Fruit fly (Drosophila melanogaster) whole organism, adult: ENCODE measurements around the gene CG34284.

Source experiments
- CG12768 ChIP-seq: fragments of 200-800 bp; sonication (Bioruptor generic); optimal IDR thresholded peaks from 2 replicates; lab custom pipeline; 2017; ENCODE audit warnings: missing biosample characterization, missing genetic modification characterization, mild to moderate bottlenecking, moderate library complexity, missing genetic modification reagents
- CG14711 ChIP-seq: fragments of 200-800 bp; sonication (Bioruptor generic); optimal IDR thresholded peaks from 2 replicates; lab custom pipeline; 2018; ENCODE audit warnings: missing biosample characterization, mild to moderate bottlenecking, missing genetic modification characterization, moderate library complexity
- CG33017 ChIP-seq: fragments of 200-800 bp; sonication (Bioruptor generic); optimal IDR thresholded peaks from 2 replicates; lab custom pipeline; 2018; ENCODE audit warnings: missing biosample characterization, mild to moderate bottlenecking, missing genetic modification characterization, moderate library complexity
- Clk ChIP-seq: fragments of 200-800 bp; sonication (Bioruptor generic); optimal IDR thresholded peaks from 2 replicates; lab custom pipeline; 2017; ENCODE audit warnings: missing biosample characterization, missing genetic modification characterization
- Hr96 ChIP-seq: fragments of 200-800 bp; sonication (Bioruptor generic); optimal IDR thresholded peaks from 2 replicates; lab custom pipeline; 2016; ENCODE audit warnings: missing biosample characterization, missing genetic modification characterization
- Mnt ChIP-seq: fragments of 200-800 bp; sonication (Bioruptor generic); optimal IDR thresholded peaks from 2 replicates; lab custom pipeline; 2016; ENCODE audit warnings: missing biosample characterization, mild to moderate bottlenecking, missing genetic modification characterization
- bab1 ChIP-seq: fragments of 200-800 bp; sonication (Bioruptor generic); optimal IDR thresholded peaks from 3 replicates; lab custom pipeline; 2019; ENCODE audit warnings: missing biosample characterization, mild to moderate bottlenecking, missing genetic modification characterization, moderate library complexity
- cic ChIP-seq: fragments of 200-800 bp; sonication (Bioruptor generic); optimal IDR thresholded peaks from 2 replicates; lab custom pipeline; 2017; ENCODE audit warnings: missing biosample characterization, mild to moderate bottlenecking, missing genetic modification characterization, moderate library complexity
- cnc ChIP-seq, 2 experiments: fragments of >200 bp; optimal IDR thresholded peaks; 2 replicates each; lab custom pipeline; 2017
- kay ChIP-seq: fragments of 200-800 bp; sonication (Bioruptor generic); peaks from one replicate; lab custom pipeline; 2016; ENCODE audit warnings: missing biosample characterization, missing genetic modification characterization, borderline replicate concordance
- ovo ChIP-seq: fragments of 200-800 bp; sonication (Bioruptor generic); optimal IDR thresholded peaks from 2 replicates; lab custom pipeline; 2016; ENCODE audit warnings: missing biosample characterization, missing genetic modification characterization
- pad ChIP-seq: fragments of 200-800 bp; sonication (Bioruptor generic); optimal IDR thresholded peaks from 3 replicates; lab custom pipeline; 2017; ENCODE audit warnings: missing biosample characterization, missing genetic modification characterization, mild to moderate bottlenecking, moderate library complexity, missing genetic modification reagents

dm6 chr3R:18897821-18898220, 4.9 kb downstream of the CG34284 start, which contains the start of gene CG14297:
- TF ChIP-seq CG12768 (GFP tag; lab: Kevin White, UChicago) (no peak), pad (GFP tag; lab: Kevin White, UChicago) (no peak), Mnt (GFP tag; lab: Kevin White, UChicago) (no peak), Hr96 (no peak), cnc (optimal IDR thresholded peaks at IDR 0.05; lab: Kevin White, UChicago) (no peak), Clk (GFP tag; lab: Kevin White, UChicago) (no peak), ovo (GFP tag; lab: Kevin White, UChicago) (no peak), kay (GFP tag; lab: Kevin White, UChicago) (no peak), cic (GFP tag; lab: Kevin White, UChicago) (no peak), CG33017 (tag; lab: Kevin White, UChicago) (no peak), CG14711 (tag; lab: Kevin White, UChicago) (no peak), bab1 (no peak)
